Worm (Caenorhabditis elegans) whole organism, L1 larva: ENCODE results near the gene K08F4.3.

ENCODE experiments used
- C16A3.4 ChIP-seq: fragments of 150-350 bp; optimal IDR thresholded peaks from 2 replicates; lab custom pipeline; 2014; ENCODE audit warnings: missing biosample characterization, missing genetic modification characterization
- aly-2 ChIP-seq: fragments of 150-350 bp; optimal IDR thresholded peaks from 2 replicates; lab custom pipeline; 2014; ENCODE audit warnings: missing biosample characterization, missing genetic modification characterization
- blmp-1 ChIP-seq: fragments of 150-350 bp; optimal IDR thresholded peaks from 2 replicates; lab custom pipeline; 2014; ENCODE audit warnings: missing biosample characterization, missing genetic modification characterization
- dpl-1 ChIP-seq, 3 experiments: fragments of 150-350 bp in 2 of 3; sonication (generic microtip) in 1 of 3; optimal IDR thresholded peaks; 2 replicates each; lab custom pipeline; 2014 to 2017; ENCODE audit warnings: missing biosample characterization in 3 of 3, missing genetic modification characterization in 3 of 3, missing genetic modification reagents in 3 of 3
- efl-1 ChIP-seq, 4 experiments: fragments of 150-350 bp; optimal IDR thresholded peaks in 3 of 4; peaks in 1 of 4; 1 replicate in 1 of 4; 2 replicates in 3 of 4; lab custom pipeline; 2014; ENCODE audit warnings: missing biosample characterization in 2 of 4, missing genetic modification characterization in 2 of 4, missing genetic modification reagents in 2 of 4
- elt-2 ChIP-seq: sonication (generic microtip); optimal IDR thresholded peaks from 2 replicates; lab custom pipeline; 2016; ENCODE audit warnings: missing genetic modification characterization, mild to moderate bottlenecking, inconsistent platforms, missing compliant biosample characterization, missing genetic modification reagents
- fkh-10 ChIP-seq: sonication (generic microtip); optimal IDR thresholded peaks from 2 replicates; lab custom pipeline; 2017; ENCODE audit warnings: missing biosample characterization, missing genetic modification reagents, missing genetic modification characterization
- grh-1 ChIP-seq: fragments of 200-800 bp; sonication (Bioruptor generic); IDR thresholded peaks from 2 replicates; pipeline ENCODE4 v1.3.6; 2022; ENCODE audit warnings: missing genetic modification reagents, missing genetic modification characterization, missing compliant biosample characterization
- lin-15B ChIP-seq: fragments of 150-350 bp; sonication (generic microtip); optimal IDR thresholded peaks from 3 replicates; lab custom pipeline; 2014; ENCODE audit warnings: missing biosample characterization, missing genetic modification characterization
- lin-35 ChIP-seq, 2 experiments: fragments of 150-350 bp; optimal IDR thresholded peaks; 2 replicates each; lab custom pipeline; 2014; ENCODE audit warnings: missing biosample characterization in 2 of 2, missing genetic modification characterization in 2 of 2, missing genetic modification reagents in 2 of 2
- lsy-2 ChIP-seq, 2 experiments: fragments of 150-350 bp; optimal IDR thresholded peaks; 2 replicates each; lab custom pipeline; 2014; ENCODE audit warnings: missing biosample characterization in 2 of 2, missing genetic modification characterization in 2 of 2
- mdl-1 ChIP-seq, 2 experiments: fragments of 150-350 bp; optimal IDR thresholded peaks; 2 replicates each; lab custom pipeline; 2014 to 2017; ENCODE audit warnings: missing biosample characterization in 2 of 2, missing genetic modification characterization in 2 of 2, inconsistent platforms in 1 of 2
- nhr-19 ChIP-seq: fragments of 200-800 bp; sonication (Bioruptor generic); conservative IDR thresholded peaks from 2 replicates; pipeline ENCODE4 v1.3.6; 2022; ENCODE audit warnings: missing genetic modification characterization, missing compliant biosample characterization
- nhr-237 ChIP-seq: fragments of 150-350 bp; optimal IDR thresholded peaks from 2 replicates; lab custom pipeline; 2014; ENCODE audit warnings: missing biosample characterization, missing genetic modification characterization
- nhr-85 ChIP-seq: sonication (generic microtip); peaks from one replicate; lab custom pipeline; 2016; ENCODE audit warnings: missing genetic modification characterization, inconsistent platforms, missing compliant biosample characterization
- rnt-1 ChIP-seq: sonication (generic microtip); optimal IDR thresholded peaks from 2 replicates; lab custom pipeline; 2016; ENCODE audit warnings: mild to moderate bottlenecking, missing genetic modification characterization, moderate library complexity, missing compliant biosample characterization
- snpc-4 ChIP-seq: fragments of 150-350 bp; optimal IDR thresholded peaks from 2 replicates; lab custom pipeline; 2014; ENCODE audit warnings: missing biosample characterization, missing genetic modification characterization
- swsn-7 ChIP-seq: sonication (generic microtip); optimal IDR thresholded peaks from 2 replicates; lab custom pipeline; 2016; ENCODE audit warnings: missing genetic modification characterization, missing compliant biosample characterization
- unc-30 ChIP-seq: sonication (generic microtip); optimal IDR thresholded peaks from 2 replicates; lab custom pipeline; 2017; ENCODE audit warnings: missing biosample characterization, missing genetic modification characterization
- xbp-1 ChIP-seq: sonication (generic microtip); optimal IDR thresholded peaks from 2 replicates; lab custom pipeline; 2016; ENCODE audit warnings: missing genetic modification characterization, missing compliant biosample characterization

Gene K08F4.3

ce11 chrIV:10176252-10176730 is 47.2 kb downstream of the K08F4.3 start, which contains the start of gene rack-1 (continued):
- TF ChIP-seq nhr-19 (GFP tag; lab: Robert Waterston, UW), result peak; percentile 29; the same call in 1 of the 2 replicates
- TF ChIP-seq nhr-85 (tag; lab: Kevin White, UChicago), result peak; percentile 76
- no peak for TF ChIP-seq fkh-10 (GFP tag; lab: Kevin White, UChicago)
- TF ChIP-seq rnt-1, result peak; percentile 46
- peak; percentile 19 for TF ChIP-seq elt-2 (tag; lab: Kevin White, UChicago)
- TF ChIP-seq lin-15B (tag; lab: Kevin White, UChicago), result peak; percentile 31
- TF ChIP-seq dpl-1 (GFP tag; optimal IDR thresholded peaks at IDR 0.05; lab: Kevin White, UChicago), result peak; percentile 48 to 71 (median 52)
- peak; percentile 47 for TF ChIP-seq blmp-1 (tag; lab: Kevin White, UChicago)
- peak in 1 of 2 experiments; percentile 38 for TF ChIP-seq mdl-1 (tag; optimal IDR thresholded peaks at IDR 0.05; lab: Kevin White, UChicago)
- peak; percentile 66 to 70 for TF ChIP-seq lin-35 (GFP tag; optimal IDR thresholded peaks at IDR 0.05; lab: Kevin White, UChicago)
- peak; percentile 15 for TF ChIP-seq snpc-4 (tag; lab: Kevin White, UChicago)
- peak; percentile 59 for TF ChIP-seq xbp-1
- TF ChIP-seq unc-30 (tag; lab: Kevin White, UChicago), result no peak
- peak; percentile 68 to 72 for TF ChIP-seq efl-1 (optimal IDR thresholded peaks at IDR 0.05; lab: Kevin White, UChicago)
- peak; percentile 65 to 93 for TF ChIP-seq efl-1 (GFP tag; optimal IDR thresholded peaks at IDR 0.05 in 1 of 2; lab: Kevin White, UChicago)
- peak; percentile 60 for TF ChIP-seq C16A3.4 (tag; lab: Kevin White, UChicago)
- TF ChIP-seq nhr-237 (tag; lab: Kevin White, UChicago), result no peak

- peak in 1 of 2 experiments; percentile 25 for TF ChIP-seq lsy-2 (tag; optimal IDR thresholded peaks at IDR 0.05; lab: Kevin White, UChicago)
- no peak for TF ChIP-seq swsn-7 (tag; lab: Kevin White, UChicago)
- TF ChIP-seq aly-2 (tag; lab: Kevin White, UChicago), result peak; percentile 27
- TF ChIP-seq grh-1 (GFP tag; lab: Robert Waterston, UW), result no peak
Measured at ce11 chrIV:10177779-10178178, 48.7 kb downstream of the K08F4.3 start, which contains the start of gene mspn-1. Gene mspn-1, plus strand, starts transcription at chrIV:10177968.
